Worm (Caenorhabditis elegans): ENCODE results near the gene T05A7.12.

The T05A7.12 gene

DNA sequence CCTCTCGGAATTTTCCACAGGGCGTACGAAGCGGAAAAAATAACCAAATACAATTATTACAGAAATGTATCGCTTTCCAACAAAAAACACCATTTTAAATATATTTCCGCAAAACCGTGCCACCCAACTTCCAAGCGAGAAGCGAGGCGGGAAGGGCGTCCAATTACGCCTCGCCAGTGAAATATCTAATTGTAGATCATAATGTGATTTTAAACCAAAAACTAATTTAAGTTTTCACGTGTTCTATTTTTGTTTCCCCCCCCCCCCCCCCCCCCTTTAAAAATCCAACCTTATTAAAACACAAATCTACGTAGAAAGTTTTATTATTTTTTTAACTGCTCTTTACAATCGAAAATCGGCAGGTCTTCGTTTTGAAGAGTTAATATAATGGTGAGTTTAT lies 26.4 kb upstream of the T05A7.12 start, which contains the start of gene F10G7.12:
Gene F10G7.12, plus strand, starts transcription at position 301 of the 400 bp plus-strand sequence.
- TF ChIP-seq lir-3 (tag; optimal IDR thresholded peaks at IDR 0.05) (no peak), Y105C5A.15 (GFP tag; IDR thresholded peaks at IDR 0.05) (no peak), gei-8 (GFP tag; optimal IDR thresholded peaks at IDR 0.05) (no peak), F37D6.2 (tag; optimal IDR thresholded peaks at IDR 0.05) (no peak), ceh-32 (tag; optimal IDR thresholded peaks at IDR 0.05; ENCODE audit: poor library complexity) (no peak), dmd-8 (GFP tag; IDR thresholded peaks at IDR 0.05) (no peak), unc-62 (GFP tag; optimal IDR thresholded peaks at IDR 0.05 in 1 of 2) (no peak), unc-62 (tag; optimal IDR thresholded peaks at IDR 0.05) (no peak), set-16 (GFP tag; IDR thresholded peaks at IDR 0.05) (no peak), spr-3 (GFP tag; optimal IDR thresholded peaks at IDR 0.05) (no peak), saeg-2 (GFP tag; IDR thresholded peaks at IDR 0.05) (no peak), zip-2 (tag; optimal IDR thresholded peaks at IDR 0.05) (no peak), nhr-10 (tag; optimal IDR thresholded peaks at IDR 0.05) (no peak), lsy-2 (tag; optimal IDR thresholded peaks at IDR 0.05) (no peak), F10B5.3 (tag; optimal IDR thresholded peaks at IDR 0.05) (no peak)

ce11 chrII:4686941-4687340 lies 23.9 kb upstream of the T05A7.12 start, which contains the start of gene sre-39:
Gene sre-39 (plus strand): TSS chrII:4687241.
- TF ChIP-seq ztf-7 (tag; optimal IDR thresholded peaks at IDR 0.05) (no peak), saeg-2 (GFP tag; IDR thresholded peaks at IDR 0.05) (no peak), nhr-77 (tag; optimal IDR thresholded peaks at IDR 0.05) (no peak), dpl-1 (GFP tag; optimal IDR thresholded peaks at IDR 0.05) (no peak), pha-4 (GFP tag; IDR thresholded peaks at IDR 0.05) (no peak), pha-4 (tag; optimal IDR thresholded peaks at IDR 0.05) (no peak)

- TF ChIP-seq mes-2 (tag; optimal IDR thresholded peaks at IDR 0.05; ENCODE audit: poor library complexity, severe bottlenecking) (no peak), nhr-42 (GFP tag; IDR thresholded peaks at IDR 0.05) (no peak), rbr-2 (tag; optimal IDR thresholded peaks at IDR 0.05) (no peak)
Measured at ce11 chrII:4684852-4685251, 21.8 kb upstream of the T05A7.12 start.

DNA sequence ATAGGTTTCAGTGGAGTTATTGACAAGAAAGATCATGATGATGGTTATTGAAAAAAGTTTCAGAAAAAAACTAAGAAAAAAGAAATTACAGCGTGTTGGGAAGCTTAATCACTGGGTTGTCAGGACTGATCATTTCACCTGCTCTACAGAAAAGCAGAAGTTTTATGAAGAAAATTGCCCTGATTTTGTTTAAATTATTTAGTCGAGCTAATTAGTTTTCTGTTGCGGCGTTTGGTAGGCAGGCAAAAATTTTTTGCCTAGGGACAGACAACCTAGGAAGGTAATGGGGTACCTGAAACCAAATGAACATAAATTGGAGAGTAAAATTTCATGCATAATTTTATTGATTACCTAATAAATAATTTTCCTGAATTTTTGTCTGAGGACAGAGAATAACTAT lies 20.6 kb upstream of the T05A7.12 start, which contains the start of gene sre-40:
Gene sre-40, minus strand, starts transcription at position 101 of the 400 bp plus-strand sequence.
- TF ChIP-seq nhr-76 (tag; optimal IDR thresholded peaks at IDR 0.05) (no peak), zfp-2 (tag; optimal IDR thresholded peaks at IDR 0.05) (no peak), Y48G9A.11 (GFP tag; IDR thresholded peaks at IDR 0.05) (no peak), rbr-2 (tag; optimal IDR thresholded peaks at IDR 0.05) (no peak), aly-2 (tag; optimal IDR thresholded peaks at IDR 0.05) (no peak), saeg-2 (GFP tag; IDR thresholded peaks at IDR 0.05) (no peak), F26F4.8 (GFP tag; conservative IDR thresholded peaks at IDR 0.05) (no peak), lin-29 (GFP tag; IDR thresholded peaks at IDR 0.05) (no peak), ceh-32 (tag; optimal IDR thresholded peaks at IDR 0.05; ENCODE audit: poor library complexity) (no peak), daf-19 (GFP tag; conservative IDR thresholded peaks at IDR 0.05) (no peak), F10B5.3 (tag; optimal IDR thresholded peaks at IDR 0.05) (no peak), gei-8 (GFP tag; optimal IDR thresholded peaks at IDR 0.05) (no peak), zip-11 (GFP tag; IDR thresholded peaks at IDR 0.05) (no peak), F44E2.7 (GFP tag; IDR thresholded peaks at IDR 0.05) (no peak), nhr-6 (tag; optimal IDR thresholded peaks at IDR 0.05) (no peak), nhr-25 (tag; optimal IDR thresholded peaks at IDR 0.05; ENCODE audit: borderline replicate concordance, insufficient read depth) (no peak), egl-27 (tag; optimal IDR thresholded peaks at IDR 0.05) (no peak), daf-12 (tag; optimal IDR thresholded peaks at IDR 0.05) (no peak)
